Fruit fly (Drosophila melanogaster) whole organism, embryonic: ENCODE results near the gene Piezo.
A peak's percentile ranks its signal among the peaks of the same experiment; 100 is the strongest.

Experiments
- CG1024 ChIP-seq: fragments of 200-800 bp; sonication (Bioruptor generic); IDR thresholded peaks from 2 replicates; pipeline ENCODE4 v1.3.6; 2022; ENCODE audit warnings: missing biosample characterization, missing genetic modification characterization
- CG12219 ChIP-seq: fragments of 200-800 bp; sonication (Bioruptor generic); optimal IDR thresholded peaks from 3 replicates; lab custom pipeline; 2018; ENCODE audit warnings: missing biosample characterization, mild to moderate bottlenecking, missing genetic modification characterization
- CG13775 ChIP-seq: fragments of 200-800 bp; sonication (Bioruptor generic); optimal IDR thresholded peaks from 3 replicates; lab custom pipeline; 2017; ENCODE audit warnings: missing biosample characterization, mild to moderate bottlenecking, missing genetic modification characterization
- CG14014 ChIP-seq: fragments of 200-800 bp; sonication (Bioruptor generic); IDR thresholded peaks from 2 replicates; pipeline ENCODE4 v1.3.6; 2022; ENCODE audit warnings: missing biosample characterization, missing genetic modification characterization
- CG14860 ChIP-seq: fragments of 200-800 bp; sonication (Bioruptor generic); IDR thresholded peaks from 3 replicates; pipeline ENCODE4 v1.3.6; 2022; ENCODE audit warnings: missing biosample characterization, missing genetic modification characterization; ENCODE audit not compliant: partially characterized antibody
- CG15601 ChIP-seq: fragments of 200-800 bp; sonication (Bioruptor generic); optimal IDR thresholded peaks from 3 replicates; lab custom pipeline; 2019; ENCODE audit warnings: missing biosample characterization, mild to moderate bottlenecking, missing genetic modification characterization, moderate library complexity
- CG2116 ChIP-seq: fragments of 200-800 bp; sonication (Bioruptor generic); optimal IDR thresholded peaks from 3 replicates; lab custom pipeline; 2018; ENCODE audit warnings: missing biosample characterization, mild to moderate bottlenecking, missing genetic modification characterization
- CG2120 ChIP-seq: fragments of 200-800 bp; sonication (Bioruptor generic); optimal IDR thresholded peaks from 3 replicates; lab custom pipeline; 2016; ENCODE audit warnings: missing biosample characterization, missing genetic modification characterization
- CG2875 ChIP-seq: fragments of 200-800 bp; sonication (Bioruptor generic); optimal IDR thresholded peaks from 2 replicates; lab custom pipeline; 2017; ENCODE audit warnings: missing biosample characterization, mild to moderate bottlenecking, missing genetic modification characterization, missing genetic modification reagents
- CG31365 ChIP-seq: fragments of 200-800 bp; sonication (Bioruptor generic); optimal IDR thresholded peaks from 2 replicates; lab custom pipeline; 2018; ENCODE audit warnings: missing biosample characterization, mild to moderate bottlenecking, missing genetic modification characterization
- CG3838 ChIP-seq: fragments of 200-800 bp; sonication (Bioruptor generic); optimal IDR thresholded peaks from 3 replicates; lab custom pipeline; 2016; ENCODE audit warnings: missing biosample characterization, missing genetic modification characterization
- CG3847 ChIP-seq: fragments of 200-800 bp; sonication (Bioruptor generic); IDR thresholded peaks from 2 replicates; pipeline ENCODE4 v1.3.6; 2022; ENCODE audit warnings: missing biosample characterization, missing genetic modification characterization
- CG4328 ChIP-seq: fragments of 200-800 bp; sonication (Bioruptor generic); optimal IDR thresholded peaks from 3 replicates; lab custom pipeline; 2017; ENCODE audit warnings: missing biosample characterization, missing genetic modification reagents, missing genetic modification characterization
- CG4360 ChIP-seq: fragments of 200-800 bp; sonication (Bioruptor generic); IDR thresholded peaks from 2 replicates; pipeline ENCODE4 v1.3.6; 2022; ENCODE audit warnings: missing biosample characterization, missing genetic modification characterization
- CG4424 ChIP-seq: fragments of 200-800 bp; sonication (Bioruptor generic); optimal IDR thresholded peaks from 3 replicates; lab custom pipeline; 2016; ENCODE audit warnings: missing biosample characterization, missing genetic modification characterization
- CG6654 ChIP-seq: fragments of 200-800 bp; sonication (Bioruptor generic); optimal IDR thresholded peaks from 2 replicates; lab custom pipeline; 2017; ENCODE audit warnings: missing biosample characterization, mild to moderate bottlenecking, missing genetic modification characterization
- CG7372 ChIP-seq: fragments of 200-800 bp; sonication (Bioruptor generic); IDR thresholded peaks from 2 replicates; pipeline ENCODE4 v1.3.6; 2022; ENCODE audit warnings: missing biosample characterization, missing genetic modification characterization
- CG7556 ChIP-seq: fragments of 200-800 bp; sonication (Bioruptor generic); optimal IDR thresholded peaks from 2 replicates; lab custom pipeline; 2017; ENCODE audit warnings: missing biosample characterization, mild to moderate bottlenecking, missing genetic modification characterization
- CG8944 ChIP-seq: fragments of 200-800 bp; sonication (Bioruptor generic); optimal IDR thresholded peaks from 3 replicates; lab custom pipeline; 2016; ENCODE audit warnings: missing biosample characterization, missing genetic modification characterization
- CHES-1-like ChIP-seq: fragments of 200-800 bp; sonication (Bioruptor generic); optimal IDR thresholded peaks from 2 replicates; lab custom pipeline; 2016; ENCODE audit warnings: missing biosample characterization, missing genetic modification characterization
- CkIIα-i1 ChIP-seq: fragments of 200-800 bp; sonication (Bioruptor generic); IDR thresholded peaks from 2 replicates; pipeline ENCODE4 v1.3.6; 2022; ENCODE audit warnings: missing biosample characterization, missing genetic modification characterization
- D19B ChIP-seq: fragments of 200-800 bp; sonication (Bioruptor generic); optimal IDR thresholded peaks from 2 replicates; lab custom pipeline; 2017; ENCODE audit warnings: missing biosample characterization, mild to moderate bottlenecking, missing genetic modification characterization
- Dip2 ChIP-seq: fragments of 200-800 bp; sonication (Bioruptor generic); IDR thresholded peaks from 2 replicates; pipeline ENCODE4 v1.3.6; 2022; ENCODE audit warnings: missing biosample characterization, missing genetic modification characterization
- Doc2 ChIP-seq: fragments of 200-800 bp; sonication (Bioruptor generic); IDR thresholded peaks from 2 replicates; pipeline ENCODE4 v1.3.6; 2022; ENCODE audit warnings: missing biosample characterization, missing genetic modification characterization
- Ets97D ChIP-seq: fragments of 200-800 bp; sonication (Bioruptor generic); optimal IDR thresholded peaks from 3 replicates; lab custom pipeline; 2016; ENCODE audit warnings: missing biosample characterization, missing genetic modification characterization
- Hmx ChIP-seq: fragments of 200-800 bp; sonication (Bioruptor generic); optimal IDR thresholded peaks from 2 replicates; lab custom pipeline; 2016; ENCODE audit warnings: missing biosample characterization, missing genetic modification characterization
- Lpt ChIP-seq: fragments of >200 bp; optimal IDR thresholded peaks from 2 replicates; lab custom pipeline; 2018; ENCODE audit warnings: missing biosample characterization, missing genetic modification characterization
- MTF-1 ChIP-seq: fragments of 200-800 bp; sonication (Bioruptor generic); optimal IDR thresholded peaks from 2 replicates; lab custom pipeline; 2018; ENCODE audit warnings: missing biosample characterization, mild to moderate bottlenecking, missing genetic modification characterization, borderline replicate concordance
- Ptx1 ChIP-seq: fragments of 200-800 bp; sonication (Bioruptor generic); IDR thresholded peaks from 2 replicates; pipeline ENCODE4 v1.3.6; 2022; ENCODE audit warnings: missing biosample characterization, missing genetic modification characterization
- Ssrp ChIP-seq: fragments of 200-800 bp; sonication (Bioruptor generic); optimal IDR thresholded peaks from 2 replicates; lab custom pipeline; 2018; ENCODE audit warnings: missing biosample characterization, mild to moderate bottlenecking, missing genetic modification characterization, moderate library complexity
- Usf ChIP-seq: fragments of 200-800 bp; sonication (Bioruptor generic); optimal IDR thresholded peaks from 2 replicates; lab custom pipeline; 2017; ENCODE audit warnings: missing genotype, missing biosample characterization, missing genetic modification characterization
- ap ChIP-seq: fragments of 200-800 bp; sonication (Bioruptor generic); IDR thresholded peaks from 2 replicates; pipeline ENCODE4 v1.3.6; 2022; ENCODE audit warnings: missing biosample characterization, missing genetic modification characterization
- chif ChIP-seq, 2 experiments: fragments of 200-800 bp; sonication (Bioruptor generic); optimal IDR thresholded peaks; 3 replicates each; lab custom pipeline; 2016; ENCODE audit warnings: missing biosample characterization in 2 of 2, missing genetic modification characterization in 2 of 2
- corto ChIP-seq: fragments of 200-800 bp; sonication (Bioruptor generic); optimal IDR thresholded peaks from 2 replicates; lab custom pipeline; 2016; ENCODE audit warnings: missing biosample characterization, mild to moderate bottlenecking, missing genetic modification characterization, moderate library complexity
- crp ChIP-seq, 2 experiments: fragments of 200-800 bp; sonication (Bioruptor generic); optimal IDR thresholded peaks; 2 replicates in 1 of 2; 3 replicates in 1 of 2; lab custom pipeline; 2017; ENCODE audit warnings: missing biosample characterization in 2 of 2, missing genetic modification characterization in 2 of 2, mild to moderate bottlenecking in 1 of 2, moderate library complexity in 1 of 2
- fd102C ChIP-seq: fragments of 200-800 bp; sonication (Bioruptor generic); optimal IDR thresholded peaks from 2 replicates; lab custom pipeline; 2018; ENCODE audit warnings: missing biosample characterization, mild to moderate bottlenecking, missing genetic modification characterization, moderate library complexity
- hbn ChIP-seq: fragments of 200-800 bp; sonication (Bioruptor generic); IDR thresholded peaks from 2 replicates; pipeline ENCODE4 v1.3.6; 2022; ENCODE audit warnings: missing biosample characterization, missing genetic modification characterization; ENCODE audit not compliant: partially characterized antibody
- her ChIP-seq: fragments of 200-800 bp; sonication (Bioruptor generic); optimal IDR thresholded peaks from 2 replicates; lab custom pipeline; 2016; ENCODE audit warnings: missing biosample characterization, missing genetic modification characterization
- kah ChIP-seq: fragments of 200-800 bp; sonication (Bioruptor generic); optimal IDR thresholded peaks from 2 replicates; lab custom pipeline; 2018; ENCODE audit warnings: missing biosample characterization, mild to moderate bottlenecking, missing genetic modification characterization
- mirr ChIP-seq: fragments of 200-800 bp; sonication (Bioruptor generic); optimal IDR thresholded peaks from 3 replicates; lab custom pipeline; 2018; ENCODE audit warnings: missing biosample characterization, mild to moderate bottlenecking, missing genetic modification characterization
- mld ChIP-seq: fragments of 200-800 bp; sonication (Bioruptor generic); IDR thresholded peaks from 3 replicates; pipeline ENCODE4 v1.3.6; 2022; ENCODE audit warnings: missing biosample characterization, missing genetic modification characterization; ENCODE audit not compliant: partially characterized antibody
- nerfin-2 ChIP-seq: fragments of 200-800 bp; sonication (Bioruptor generic); IDR thresholded peaks from 2 replicates; pipeline ENCODE4 v1.3.6; 2022; ENCODE audit warnings: missing biosample characterization, missing genetic modification characterization; ENCODE audit not compliant: partially characterized antibody
- rib ChIP-seq: fragments of 200-800 bp; sonication (Bioruptor generic); IDR thresholded peaks from 2 replicates; pipeline ENCODE4 v1.3.6; 2022; ENCODE audit warnings: missing biosample characterization, missing genetic modification characterization
- sens-2 ChIP-seq: fragments of 200-800 bp; sonication (Bioruptor generic); IDR thresholded peaks from 2 replicates; pipeline ENCODE4 v1.3.6; 2022; ENCODE audit warnings: missing biosample characterization, missing genetic modification characterization
- sim ChIP-seq: fragments of 200-800 bp; sonication (Bioruptor generic); IDR thresholded peaks from 2 replicates; pipeline ENCODE4 v1.3.6; 2022; ENCODE audit warnings: missing biosample characterization, missing genetic modification characterization
- slbo ChIP-seq: fragments of 200-800 bp; sonication (Bioruptor generic); IDR thresholded peaks from 2 replicates; pipeline ENCODE4 v1.3.6; 2022; ENCODE audit warnings: missing biosample characterization, missing genetic modification characterization
- slou ChIP-seq: fragments of 200-800 bp; sonication (Bioruptor generic); optimal IDR thresholded peaks from 3 replicates; lab custom pipeline; 2016; ENCODE audit warnings: missing biosample characterization, missing genetic modification characterization
- twi ChIP-seq: fragments of 200-800 bp; optimal IDR thresholded peaks from 2 replicates; lab custom pipeline; 2019; ENCODE audit warnings: missing biosample characterization, mild to moderate bottlenecking, missing genetic modification characterization, moderate library complexity
- vnd ChIP-seq: fragments of 200-800 bp; sonication (Bioruptor generic); IDR thresholded peaks from 3 replicates; pipeline ENCODE4 v1.3.6; 2022; ENCODE audit warnings: missing biosample characterization, missing genetic modification characterization; ENCODE audit not compliant: partially characterized antibody
- zfh1 ChIP-seq: fragments of 200-800 bp; sonication (Bioruptor generic); IDR thresholded peaks from 3 replicates; pipeline ENCODE4 v1.3.6; 2022; ENCODE audit warnings: missing biosample characterization, missing genetic modification characterization

The Piezo gene

dm6 chr2L:8212666-8213270 lies 49.9 kb downstream of the Piezo start, which contains the start of the genes CG8372 and CG8360 (continued):
- TF ChIP-seq zfh1 (GFP tag; lab: Robert Waterston, UW) (peak; percentile 100), CG12219 (GFP tag; lab: Kevin White, UChicago) (peak; percentile 98), sim (GFP tag; lab: Robert Waterston, UW) (peak; percentile 98), CG7556 (GFP tag; lab: Kevin White, UChicago) (peak; percentile 98), Hmx (peak; percentile 97), CG4424 (GFP tag; lab: Kevin White, UChicago) (peak; percentile 99), CkIIα-i1 (peak; percentile 92), CG4328 (peak; percentile 97), rib (peak; percentile 99), nerfin-2 (GFP tag; lab: Robert Waterston, UW) (no peak), CG14014 (GFP tag; lab: Robert Waterston, UW) (peak; percentile 99), Usf (peak; percentile 97), CG6654 (GFP tag; lab: Kevin White, UChicago) (peak; percentile 93), mirr (GFP tag; lab: Kevin White, UChicago) (peak; percentile 99), Dip2 (GFP tag; lab: Robert Waterston, UW) (peak; percentile 74; the same call in 1 of the 2 replicates), ap (GFP tag; lab: Robert Waterston, UW) (peak; percentile 99), corto (peak; percentile 99), CG2875 (GFP tag; lab: Kevin White, UChicago) (peak; percentile 98), her (GFP tag; lab: Kevin White, UChicago) (peak; percentile 98), Lpt (no peak), crp (GFP tag; optimal IDR thresholded peaks at IDR 0.05; lab: Kevin White, UChicago) (peak; percentile 90 to 95), Ssrp (tag; lab: Kevin White, UChicago) (peak; percentile 98), fd102C (GFP tag; lab: Kevin White, UChicago) (peak; percentile 90), mld (no peak), slou (peak; percentile 99), Doc2 (GFP tag; lab: Robert Waterston, UW) (peak; percentile 94), CG8944 (peak; percentile 99), D19B (GFP tag; lab: Kevin White, UChicago) (peak; percentile 95), CG3838 (GFP tag; lab: Kevin White, UChicago) (peak; percentile 97), CG2116 (peak; percentile 91), vnd (GFP tag; lab: Robert Waterston, UW) (no peak), CG31365 (tag; lab: Kevin White, UChicago) (peak; percentile 92), CG1024 (GFP tag; lab: Robert Waterston, UW) (peak; percentile 97), CG7372 (GFP tag; lab: Robert Waterston, UW) (peak; percentile 99), Ptx1 (GFP tag; lab: Robert Waterston, UW) (peak; percentile 100), MTF-1 (GFP tag; lab: Kevin White, UChicago) (peak; percentile 97), kah (peak; percentile 93), sens-2 (GFP tag; lab: Robert Waterston, UW) (peak; percentile 99), CG4360 (GFP tag; lab: Robert Waterston, UW) (peak; percentile 90), twi (tag; lab: Kevin White, UChicago) (peak; percentile 92), CG14860 (GFP tag; lab: Robert Waterston, UW) (no peak), CG15601 (tag; lab: Kevin White, UChicago) (peak; percentile 97), CG3847 (GFP tag; lab: Robert Waterston, UW) (peak; percentile 99), hbn (GFP tag; lab: Robert Waterston, UW) (no peak; the same call in 1 of the 2 replicates), slbo (GFP tag; lab: Robert Waterston, UW) (peak; percentile 99), CG2120 (peak; percentile 99), chif (GFP tag; optimal IDR thresholded peaks at IDR 0.05; lab: Kevin White, UChicago) (peak; percentile 99), CG13775 (GFP tag; lab: Kevin White, UChicago) (peak; percentile 98), CHES-1-like (GFP tag; lab: Kevin White, UChicago) (peak; percentile 99), Ets97D (GFP tag; lab: Kevin White, UChicago) (peak; percentile 96)
